Fruit fly (Drosophila melanogaster) whole organism, embryonic: Measurements from ENCODE around the gene Pgant8.
A peak's percentile ranks its signal among the peaks of the same experiment; 100 is the strongest.

Experiments
- Aef1 ChIP-seq: fragments of 200-800 bp; sonication (Bioruptor generic); IDR thresholded peaks from 3 replicates; pipeline ENCODE4 v1.3.6; 2022; ENCODE audit warnings: missing biosample characterization, missing genetic modification characterization
- Atf-2 ChIP-seq: fragments of 200-800 bp; sonication (Bioruptor generic); optimal IDR thresholded peaks from 2 replicates; lab custom pipeline; 2016; ENCODE audit warnings: missing biosample characterization, missing genetic modification characterization
- Bteb2 ChIP-seq: fragments of 200-800 bp; sonication (Bioruptor generic); optimal IDR thresholded peaks from 2 replicates; lab custom pipeline; 2016; ENCODE audit warnings: missing biosample characterization, missing genetic modification characterization
- CG13775 ChIP-seq: fragments of 200-800 bp; sonication (Bioruptor generic); optimal IDR thresholded peaks from 3 replicates; lab custom pipeline; 2017; ENCODE audit warnings: missing biosample characterization, mild to moderate bottlenecking, missing genetic modification characterization
- CG14710 ChIP-seq: fragments of 200-800 bp; sonication (Bioruptor generic); optimal IDR thresholded peaks from 3 replicates; lab custom pipeline; 2019; ENCODE audit warnings: missing biosample characterization, mild to moderate bottlenecking, missing genetic modification characterization, moderate library complexity
- CG14965 ChIP-seq: fragments of 200-800 bp; sonication (Bioruptor generic); optimal IDR thresholded peaks from 2 replicates; lab custom pipeline; 2016; ENCODE audit warnings: missing biosample characterization, missing genetic modification characterization, borderline replicate concordance
- CG15073 ChIP-seq: fragments of 200-800 bp; sonication (Bioruptor generic); optimal IDR thresholded peaks from 2 replicates; lab custom pipeline; 2016; ENCODE audit warnings: missing biosample characterization, missing genetic modification characterization
- CG15514 ChIP-seq: fragments of 200-800 bp; sonication (Bioruptor generic); optimal IDR thresholded peaks from 3 replicates; lab custom pipeline; 2017; ENCODE audit warnings: missing biosample characterization, missing genetic modification characterization, mild to moderate bottlenecking, moderate library complexity, missing genetic modification reagents
- CG17361 ChIP-seq: fragments of 200-800 bp; sonication (Bioruptor generic); IDR thresholded peaks from 3 replicates; pipeline ENCODE4 v1.3.6; 2022; ENCODE audit warnings: missing biosample characterization, missing genetic modification characterization
- CG18011 ChIP-seq: fragments of 200-800 bp; sonication (Bioruptor generic); optimal IDR thresholded peaks from 2 replicates; lab custom pipeline; 2017; ENCODE audit warnings: missing biosample characterization, missing genetic modification characterization, mild to moderate bottlenecking, moderate library complexity, missing genotype
- CG18476 ChIP-seq: fragments of 200-800 bp; sonication (Bioruptor generic); optimal IDR thresholded peaks from 2 replicates; lab custom pipeline; 2016; ENCODE audit warnings: missing biosample characterization, mild to moderate bottlenecking, missing genetic modification characterization
- CG4360 ChIP-seq: fragments of 200-800 bp; sonication (Bioruptor generic); IDR thresholded peaks from 2 replicates; pipeline ENCODE4 v1.3.6; 2022; ENCODE audit warnings: missing biosample characterization, missing genetic modification characterization
- CG7745 ChIP-seq: fragments of 200-800 bp; sonication (Bioruptor generic); optimal IDR thresholded peaks from 2 replicates; lab custom pipeline; 2018; ENCODE audit warnings: missing biosample characterization, mild to moderate bottlenecking, missing genetic modification characterization, moderate library complexity
- D19A ChIP-seq: fragments of 200-800 bp; optimal IDR thresholded peaks from 3 replicates; lab custom pipeline; 2019; ENCODE audit warnings: missing biosample characterization, mild to moderate bottlenecking, missing genetic modification characterization, moderate library complexity
- D19B ChIP-seq: fragments of 200-800 bp; sonication (Bioruptor generic); optimal IDR thresholded peaks from 2 replicates; lab custom pipeline; 2017; ENCODE audit warnings: missing biosample characterization, mild to moderate bottlenecking, missing genetic modification characterization
- Dbx ChIP-seq: fragments of 200-800 bp; sonication (Bioruptor generic); IDR thresholded peaks from 3 replicates; pipeline ENCODE4 v1.3.6; 2022; ENCODE audit warnings: missing biosample characterization, missing genetic modification characterization
- Dfd ChIP-seq, 2 experiments: fragments of >200 bp; optimal IDR thresholded peaks; 2 replicates each; lab custom pipeline; 2017; ENCODE audit warnings: missing biosample characterization in 2 of 2, missing genetic modification characterization in 2 of 2
- Dip3 ChIP-seq: fragments of 200-800 bp; sonication (Bioruptor generic); optimal IDR thresholded peaks from 3 replicates; lab custom pipeline; 2016; ENCODE audit warnings: missing biosample characterization, missing genetic modification characterization
- ERR ChIP-seq: fragments of 200-800 bp; sonication (Bioruptor generic); optimal IDR thresholded peaks from 2 replicates; lab custom pipeline; 2016; ENCODE audit warnings: missing biosample characterization, missing genetic modification characterization
- Fer2 ChIP-seq: fragments of 200-800 bp; sonication (Bioruptor generic); optimal IDR thresholded peaks from 2 replicates; lab custom pipeline; 2018; ENCODE audit warnings: missing biosample characterization, mild to moderate bottlenecking, missing genetic modification characterization, moderate library complexity
- Lhr ChIP-seq: fragments of 200-800 bp; sonication (Bioruptor generic); optimal IDR thresholded peaks from 3 replicates; lab custom pipeline; 2017; ENCODE audit warnings: mild to moderate bottlenecking, missing biosample characterization, missing genetic modification reagents, missing genetic modification characterization
- Nf-YA ChIP-seq: fragments of 200-800 bp; sonication (Bioruptor generic); IDR thresholded peaks from 2 replicates; pipeline ENCODE4 v1.3.6; 2022; ENCODE audit warnings: missing biosample characterization, missing genetic modification characterization
- Rx ChIP-seq: fragments of 200-800 bp; sonication (Bioruptor generic); IDR thresholded peaks from 2 replicates; pipeline ENCODE4 v1.3.6; 2022; ENCODE audit warnings: missing biosample characterization, missing genetic modification characterization
- Ssrp ChIP-seq: fragments of 200-800 bp; sonication (Bioruptor generic); optimal IDR thresholded peaks from 2 replicates; lab custom pipeline; 2018; ENCODE audit warnings: missing biosample characterization, mild to moderate bottlenecking, missing genetic modification characterization, moderate library complexity
- bigmax ChIP-seq: fragments of 200-800 bp; sonication (Bioruptor generic); optimal IDR thresholded peaks from 2 replicates; lab custom pipeline; 2018; ENCODE audit warnings: missing biosample characterization, mild to moderate bottlenecking, missing genetic modification characterization
- bsh ChIP-seq, 2 experiments: fragments of 200-800 bp; sonication (Bioruptor generic); optimal IDR thresholded peaks; 2 replicates each; lab custom pipeline; 2017 to 2018; ENCODE audit warnings: mild to moderate bottlenecking in 2 of 2, missing biosample characterization in 2 of 2, missing genetic modification characterization in 2 of 2, moderate library complexity in 1 of 2
- cas ChIP-seq: fragments of 200-800 bp; sonication (Bioruptor generic); IDR thresholded peaks from 2 replicates; pipeline ENCODE4 v1.3.6; 2022; ENCODE audit warnings: missing biosample characterization, missing genetic modification characterization
- chm ChIP-seq: fragments of 200-800 bp; sonication (Bioruptor generic); IDR thresholded peaks from 2 replicates; pipeline ENCODE4 v1.3.6; 2022; ENCODE audit warnings: missing biosample characterization, missing genetic modification characterization
- crol ChIP-seq: fragments of 200-800 bp; sonication (Bioruptor generic); IDR thresholded peaks from 2 replicates; pipeline ENCODE4 v1.3.6; 2022; ENCODE audit warnings: missing biosample characterization, missing genetic modification characterization
- crp ChIP-seq, 2 experiments: fragments of 200-800 bp; sonication (Bioruptor generic); optimal IDR thresholded peaks; 2 replicates in 1 of 2; 3 replicates in 1 of 2; lab custom pipeline; 2017; ENCODE audit warnings: missing biosample characterization in 2 of 2, missing genetic modification characterization in 2 of 2, mild to moderate bottlenecking in 1 of 2, moderate library complexity in 1 of 2
- da ChIP-seq: fragments of 200-800 bp; sonication (Bioruptor generic); optimal IDR thresholded peaks from 2 replicates; lab custom pipeline; 2016; ENCODE audit warnings: missing biosample characterization, missing genetic modification characterization
- dan ChIP-seq: fragments of 200-800 bp; sonication (Bioruptor generic); IDR thresholded peaks from 2 replicates; pipeline ENCODE4 v1.3.6; 2022; ENCODE audit warnings: missing biosample characterization, missing genetic modification characterization
- disco-r ChIP-seq: fragments of 200-800 bp; sonication (Bioruptor generic); optimal IDR thresholded peaks from 2 replicates; lab custom pipeline; 2016; ENCODE audit warnings: missing biosample characterization, missing genetic modification characterization
- dmrt99B ChIP-seq: fragments of 200-800 bp; sonication (Bioruptor generic); optimal IDR thresholded peaks from 2 replicates; lab custom pipeline; 2018; ENCODE audit warnings: missing biosample characterization, mild to moderate bottlenecking, missing genetic modification characterization, moderate library complexity
- exex ChIP-seq: fragments of 200-800 bp; sonication (Bioruptor generic); optimal IDR thresholded peaks from 4 replicates; lab custom pipeline; 2018; ENCODE audit warnings: missing biosample characterization, mild to moderate bottlenecking, missing genetic modification characterization, moderate library complexity
- fd64A ChIP-seq: fragments of 200-800 bp; sonication (Bioruptor generic); optimal IDR thresholded peaks from 3 replicates; lab custom pipeline; 2018; ENCODE audit warnings: missing biosample characterization, mild to moderate bottlenecking, missing genetic modification characterization
- fd96Cb ChIP-seq: fragments of 200-800 bp; sonication (Bioruptor generic); optimal IDR thresholded peaks from 2 replicates; lab custom pipeline; 2018; ENCODE audit warnings: missing biosample characterization, mild to moderate bottlenecking, missing genetic modification characterization, moderate library complexity
- gem ChIP-seq: fragments of 200-800 bp; sonication (Bioruptor generic); optimal IDR thresholded peaks from 2 replicates; lab custom pipeline; 2019; ENCODE audit warnings: missing biosample characterization, mild to moderate bottlenecking, missing genetic modification characterization, moderate library complexity
- grn ChIP-seq: fragments of 200-800 bp; sonication (Bioruptor generic); optimal IDR thresholded peaks from 3 replicates; lab custom pipeline; 2017; ENCODE audit warnings: missing biosample characterization, missing genetic modification characterization
- hb ChIP-seq: fragments of 200-800 bp; sonication (Bioruptor generic); IDR thresholded peaks from 3 replicates; pipeline ENCODE4 v1.3.6; 2022; ENCODE audit warnings: missing biosample characterization, missing genetic modification characterization; ENCODE audit not compliant: partially characterized antibody
- inv ChIP-seq: fragments of 200-800 bp; sonication (Bioruptor generic); IDR thresholded peaks from 2 replicates; pipeline ENCODE4 v1.3.6; 2022; ENCODE audit warnings: missing biosample characterization, missing genetic modification characterization; ENCODE audit not compliant: partially characterized antibody
- jigr1 ChIP-seq: fragments of 200-800 bp; sonication (Bioruptor generic); IDR thresholded peaks from 3 replicates; pipeline ENCODE4 v1.3.6; 2022; ENCODE audit warnings: missing biosample characterization, missing genetic modification characterization
- kni ChIP-seq: fragments of 200-800 bp; sonication (Bioruptor generic); optimal IDR thresholded peaks from 3 replicates; lab custom pipeline; 2017; ENCODE audit warnings: mild to moderate bottlenecking, missing biosample characterization, missing genetic modification reagents, missing genetic modification characterization
- nmo ChIP-seq: fragments of 200-800 bp; sonication (Bioruptor generic); optimal IDR thresholded peaks from 2 replicates; lab custom pipeline; 2018; ENCODE audit warnings: missing biosample characterization, mild to moderate bottlenecking, missing genetic modification characterization, moderate library complexity
- org-1 ChIP-seq: fragments of 200-800 bp; sonication (Bioruptor generic); optimal IDR thresholded peaks from 2 replicates; lab custom pipeline; 2017; ENCODE audit warnings: missing biosample characterization, missing genetic modification characterization
- pb ChIP-seq: fragments of 200-800 bp; sonication (Bioruptor generic); optimal IDR thresholded peaks from 3 replicates; lab custom pipeline; 2016; ENCODE audit warnings: missing biosample characterization, missing genetic modification characterization
- row ChIP-seq: fragments of 200-800 bp; sonication (Bioruptor generic); IDR thresholded peaks from 3 replicates; pipeline ENCODE4 v1.3.6; 2022; ENCODE audit warnings: missing biosample characterization, missing genetic modification characterization
- shn ChIP-seq: fragments of 200-800 bp; sonication (Bioruptor generic); optimal IDR thresholded peaks from 3 replicates; lab custom pipeline; 2016; ENCODE audit warnings: missing biosample characterization, missing genetic modification characterization
- sim ChIP-seq: fragments of 200-800 bp; sonication (Bioruptor generic); IDR thresholded peaks from 2 replicates; pipeline ENCODE4 v1.3.6; 2022; ENCODE audit warnings: missing biosample characterization, missing genetic modification characterization
- vnd ChIP-seq: fragments of 200-800 bp; sonication (Bioruptor generic); IDR thresholded peaks from 3 replicates; pipeline ENCODE4 v1.3.6; 2022; ENCODE audit warnings: missing biosample characterization, missing genetic modification characterization; ENCODE audit not compliant: partially characterized antibody

Pgant8 gene

DNA sequence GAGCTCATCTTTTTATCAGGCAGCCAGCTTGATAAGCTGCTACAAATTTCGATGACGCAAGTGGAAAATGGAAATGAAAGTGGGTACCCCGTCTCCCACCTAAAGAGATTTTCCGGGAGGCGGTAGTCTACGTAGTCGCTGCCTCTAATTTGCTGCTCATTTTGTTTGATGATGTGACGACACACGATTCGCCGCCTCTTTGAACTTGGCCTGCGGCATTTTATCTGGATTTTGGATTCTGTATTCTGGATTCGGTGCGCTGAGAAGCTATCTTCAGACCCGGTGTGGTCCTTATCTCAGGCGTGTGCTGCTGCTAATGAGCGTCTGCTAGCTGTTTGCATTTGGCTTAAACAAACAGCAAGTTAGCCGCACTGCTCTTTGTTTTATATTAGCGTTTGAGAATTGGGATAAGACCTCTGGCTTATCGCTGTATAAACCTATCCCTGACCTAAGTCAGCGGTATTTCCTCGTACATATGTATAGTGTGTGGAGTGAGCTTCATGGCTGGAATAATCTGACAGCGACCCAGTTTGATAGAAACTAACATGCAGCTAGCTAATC, 30.3 kb downstream of the Pgant8 start (continued):
- TF ChIP-seq fd96Cb (peak; percentile 21), shn (GFP tag; lab: Kevin White, UChicago) (peak; percentile 44), dan (GFP tag; lab: Robert Waterston, UW) (no peak), crp (GFP tag; optimal IDR thresholded peaks at IDR 0.05; lab: Kevin White, UChicago) (peak in 1 of 2 experiments; percentile 2), org-1 (GFP tag; lab: Kevin White, UChicago) (peak; percentile 66), CG15073 (no peak), CG13775 (GFP tag; lab: Kevin White, UChicago) (peak; percentile 41), D19A (tag; lab: Kevin White, UChicago) (peak; percentile 13), Bteb2 (peak; percentile 21), ERR (GFP tag; lab: Kevin White, UChicago) (no peak), CG15514 (GFP tag; lab: Kevin White, UChicago) (peak; percentile 62), pb (GFP tag; lab: Kevin White, UChicago) (peak; percentile 48), vnd (GFP tag; lab: Robert Waterston, UW) (no peak), D19B (GFP tag; lab: Kevin White, UChicago) (no peak), da (GFP tag; lab: Kevin White, UChicago) (peak; percentile 61), exex (tag; lab: Kevin White, UChicago) (peak; percentile 18), CG4360 (GFP tag; lab: Robert Waterston, UW) (peak; percentile 60), CG18011 (GFP tag; lab: Kevin White, UChicago) (no peak), gem (tag; lab: Kevin White, UChicago) (peak; percentile 59), sim (GFP tag; lab: Robert Waterston, UW) (no peak), chm (peak; percentile 76), Lhr (GFP tag; lab: Kevin White, UChicago) (peak; percentile 45), Dip3 (GFP tag; lab: Kevin White, UChicago) (no peak), crol (GFP tag; lab: Robert Waterston, UW) (no peak), Aef1 (GFP tag; lab: Robert Waterston, UW) (no peak), Rx (GFP tag; lab: Robert Waterston, UW) (no peak), CG18476 (peak; percentile 25), row (no peak), disco-r (peak; percentile 45), CG7745 (tag; lab: Kevin White, UChicago) (no peak), CG14965 (peak; percentile 48), bigmax (no peak), Dfd (GFP tag; optimal IDR thresholded peaks at IDR 0.05; lab: Kevin White, UChicago) (no peak), Fer2 (tag; lab: Kevin White, UChicago) (no peak), inv (GFP tag; lab: Robert Waterston, UW) (no peak), grn (GFP tag; lab: Kevin White, UChicago) (peak; percentile 77), bsh (GFP tag; optimal IDR thresholded peaks at IDR 0.05; lab: Kevin White, UChicago) (peak in 1 of 2 experiments; percentile 67), Ssrp (no peak), CG14710 (peak; percentile 38), dmrt99B (peak; percentile 20), cas (no peak), kni (GFP tag; lab: Kevin White, UChicago) (peak; percentile 40), Atf-2 (GFP tag; lab: Kevin White, UChicago) (peak; percentile 46), jigr1 (GFP tag; lab: Robert Waterston, UW) (no peak), Dbx (GFP tag; lab: Robert Waterston, UW) (peak; percentile 47; the same call in 1 of the 3 replicates), CG17361 (GFP tag; lab: Robert Waterston, UW) (0 out of 3 replicates have a peak, but pooled peaks have one; percentile 27), fd64A (peak; percentile 75), nmo (no peak), hb (GFP tag; lab: Robert Waterston, UW) (no peak), Nf-YA (GFP tag; lab: Robert Waterston, UW) (peak; percentile 69; the same call in 1 of the 2 replicates)
